Worm (Caenorhabditis elegans): Measurements from ENCODE around the gene srh-89.
A peak's percentile ranks its signal among the peaks of the same experiment; 100 is the strongest.

The srh-89 gene

ce11 chrV:7415780-7416428, 48.7 kb downstream of the srh-89 start, which contains the start of gene F18E3.13 (continued):
- TF ChIP-seq pha-4 (tag; optimal IDR thresholded peaks at IDR 0.05) (no peak), snpc-4 (tag; optimal IDR thresholded peaks at IDR 0.05) (no peak), nhr-237 (tag; optimal IDR thresholded peaks at IDR 0.05) (no peak), R02D3.7 (tag; optimal IDR thresholded peaks at IDR 0.05) (no peak), aly-2 (tag; optimal IDR thresholded peaks at IDR 0.05) (no peak), nhr-76 (tag; optimal IDR thresholded peaks at IDR 0.05) (no peak), unc-62 (GFP tag; optimal IDR thresholded peaks at IDR 0.05) (no peak)

ce11 chrV:7414909-7415308, 49.7 kb downstream of the srh-89 start, which contains the start of gene F18E3.12:
Gene F18E3.12, plus strand, starts transcription at chrV:7414985.
- TF ChIP-seq ama-1 (optimal IDR thresholded peaks at IDR 0.05) (peak; percentile 83), snpc-4 (tag; optimal IDR thresholded peaks at IDR 0.05) (no peak)

Measured in whole organism, L3 larva.